Fruit fly (Drosophila melanogaster): ENCODE results near the gene mex1.

Gene mex1

dm6 chr3L:15508233-15508632, 11.2 kb downstream of the mex1 start, which contains the start of gene CG7841 (continued):
- TF ChIP-seq trem (tag; optimal IDR thresholded peaks at IDR 0.05) (peak; percentile 97), odd (GFP tag; optimal IDR thresholded peaks at IDR 0.05) (peak; percentile 99), CG10959 (GFP tag; IDR thresholded peaks at IDR 0.05) (peak; percentile 94; the same call in 1 of the 2 replicates), CG11560 (tag; IDR thresholded peaks at IDR 0.05) (no peak), CG11696 (GFP tag; IDR thresholded peaks at IDR 0.05) (peak; percentile 91), slou (GFP tag; optimal IDR thresholded peaks at IDR 0.05) (peak; percentile 89), pros (GFP tag; optimal IDR thresholded peaks at IDR 0.05) (peak; percentile 93), Xrp1 (GFP tag; IDR thresholded peaks at IDR 0.05) (peak; percentile 98), CG3995 (GFP tag; optimal IDR thresholded peaks at IDR 0.05) (peak; percentile 80), CG10565 (GFP tag; optimal IDR thresholded peaks at IDR 0.05) (peak; percentile 94), Sry-β (GFP tag; optimal IDR thresholded peaks at IDR 0.05) (peak; percentile 67), CG9817 (tag; optimal IDR thresholded peaks at IDR 0.05) (peak; percentile 96), CG3163 (GFP tag; optimal IDR thresholded peaks at IDR 0.05) (peak; percentile 88), CG12155 (GFP tag; optimal IDR thresholded peaks at IDR 0.05) (peak; percentile 94), nau (GFP tag; optimal IDR thresholded peaks at IDR 0.05) (peak; percentile 96), Antp (GFP tag; optimal IDR thresholded peaks at IDR 0.05) (peak; percentile 95), CG11247 (GFP tag; IDR thresholded peaks at IDR 0.05) (peak; percentile 92), crol (GFP tag; IDR thresholded peaks at IDR 0.05) (peak; percentile 58; the same call in 1 of the 2 replicates), CG9932 (GFP tag; IDR thresholded peaks at IDR 0.05) (peak; percentile 90), Sox102F (GFP tag; optimal IDR thresholded peaks at IDR 0.05) (peak; percentile 97), CG7271 (tag; optimal IDR thresholded peaks at IDR 0.05) (peak; percentile 86), CG33213 (GFP tag; optimal IDR thresholded peaks at IDR 0.05) (peak; percentile 97), ken (GFP tag; IDR thresholded peaks at IDR 0.05) (peak; percentile 93), Gsc (GFP tag; IDR thresholded peaks at IDR 0.05) (no peak), CG8359 (GFP tag; optimal IDR thresholded peaks at IDR 0.05; ENCODE audit: borderline replicate concordance) (peak; percentile 92), eve (GFP tag; optimal IDR thresholded peaks at IDR 0.05) (no peak), dm (GFP tag; optimal IDR thresholded peaks at IDR 0.05) (peak; percentile 96), bowl (GFP tag; IDR thresholded peaks at IDR 0.05) (peak; percentile 95), maf-S (GFP tag; optimal IDR thresholded peaks at IDR 0.05) (peak; percentile 94), p53 (GFP tag; optimal IDR thresholded peaks at IDR 0.05) (peak; percentile 92), az2 (GFP tag; optimal IDR thresholded peaks at IDR 0.05) (peak; percentile 97), cas (GFP tag; IDR thresholded peaks at IDR 0.05) (peak; percentile 92; the same call in 1 of the 2 replicates), CG7556 (GFP tag; optimal IDR thresholded peaks at IDR 0.05) (peak; percentile 97), dmrt99B (tag; optimal IDR thresholded peaks at IDR 0.05) (peak; percentile 98), hkb (optimal IDR thresholded peaks at IDR 0.05) (no peak), hkb (GFP tag; IDR thresholded peaks at IDR 0.05) (peak; percentile 99), sc (optimal IDR thresholded peaks at IDR 0.05) (no peak), sc (GFP tag; optimal IDR thresholded peaks at IDR 0.05) (peak; percentile 95), Hr78 (GFP tag; optimal IDR thresholded peaks at IDR 0.05) (peak in 1 of 2 experiments; percentile 90), onecut (GFP tag; IDR thresholded peaks at IDR 0.05) (peak; percentile 96), prd (optimal IDR thresholded peaks at IDR 0.05) (no peak), prd (GFP tag; IDR thresholded peaks at IDR 0.05) (peak; percentile 94), CTCF (GFP tag; optimal IDR thresholded peaks at IDR 0.05) (peak; percentile 71), Optix (GFP tag; IDR thresholded peaks at IDR 0.05) (peak; percentile 94; the same call in 2 of the 3 replicates), CG15514 (GFP tag; optimal IDR thresholded peaks at IDR 0.05) (peak; percentile 95), ac (GFP tag; optimal IDR thresholded peaks at IDR 0.05) (peak; percentile 95), emc (GFP tag; optimal IDR thresholded peaks at IDR 0.05) (peak; percentile 90), CG17829 (tag; optimal IDR thresholded peaks at IDR 0.05) (peak; percentile 99), Fer2 (tag; optimal IDR thresholded peaks at IDR 0.05) (peak; percentile 96), CG17328 (GFP tag; IDR thresholded peaks at IDR 0.05) (peak; percentile 98), CG14965 (GFP tag; optimal IDR thresholded peaks at IDR 0.05; ENCODE audit: borderline replicate concordance) (peak; percentile 84), H2.0 (GFP tag; IDR thresholded peaks at IDR 0.05) (peak; percentile 92)

All from whole organism, embryonic.